Fruit fly (Drosophila melanogaster) whole organism, embryonic: Measurements from ENCODE around the gene CG31793.

ENCODE experiments used
- Antp ChIP-seq: fragments of 200-800 bp; sonication (Bioruptor generic); optimal IDR thresholded peaks from 3 replicates; lab custom pipeline; 2016; ENCODE audit warnings: missing biosample characterization, missing genetic modification characterization
- Atf-2 ChIP-seq: fragments of 200-800 bp; sonication (Bioruptor generic); optimal IDR thresholded peaks from 2 replicates; lab custom pipeline; 2016; ENCODE audit warnings: missing biosample characterization, missing genetic modification characterization
- Atf6 ChIP-seq: fragments of 200-800 bp; sonication (Bioruptor generic); IDR thresholded peaks from 2 replicates; pipeline ENCODE4 v1.3.6; 2022; ENCODE audit warnings: missing biosample characterization, missing genetic modification characterization
- CG10209 ChIP-seq: fragments of 200-800 bp; sonication (Bioruptor generic); optimal IDR thresholded peaks from 3 replicates; lab custom pipeline; 2017; ENCODE audit warnings: missing biosample characterization, mild to moderate bottlenecking, missing genetic modification characterization, missing genetic modification reagents
- CG10979 ChIP-seq: fragments of 200-800 bp; sonication (Bioruptor generic); optimal IDR thresholded peaks from 2 replicates; lab custom pipeline; 2018; ENCODE audit warnings: missing biosample characterization, mild to moderate bottlenecking, missing genetic modification characterization, moderate library complexity
- CG11456 ChIP-seq: fragments of 200-800 bp; sonication (Bioruptor generic); IDR thresholded peaks from 3 replicates; pipeline ENCODE4 v1.3.6; 2022; ENCODE audit warnings: missing biosample characterization, missing genetic modification characterization
- CG12769 ChIP-seq: fragments of 200-800 bp; sonication (Bioruptor generic); optimal IDR thresholded peaks from 2 replicates; lab custom pipeline; 2019; ENCODE audit warnings: missing biosample characterization, mild to moderate bottlenecking, missing genetic modification characterization, moderate library complexity
- CG13287 ChIP-seq: fragments of 200-800 bp; sonication (Bioruptor generic); IDR thresholded peaks from 2 replicates; pipeline ENCODE4 v1.3.6; 2022; ENCODE audit warnings: missing biosample characterization, missing genetic modification characterization; ENCODE audit not compliant: partially characterized antibody
- CG13424 ChIP-seq: fragments of 200-800 bp; sonication (Bioruptor generic); optimal IDR thresholded peaks from 2 replicates; lab custom pipeline; 2019; ENCODE audit warnings: missing biosample characterization, mild to moderate bottlenecking, missing genetic modification characterization, moderate library complexity
- CG14050 ChIP-seq: fragments of 200-800 bp; sonication (Bioruptor generic); IDR thresholded peaks from 3 replicates; pipeline ENCODE4 v1.3.6; 2022; ENCODE audit warnings: missing biosample characterization, missing genetic modification characterization
- CG15479 ChIP-seq: fragments of 200-800 bp; sonication (Bioruptor generic); optimal IDR thresholded peaks from 3 replicates; lab custom pipeline; 2019; ENCODE audit warnings: missing biosample characterization, mild to moderate bottlenecking, missing genetic modification characterization, moderate library complexity
- CG15514 ChIP-seq: fragments of 200-800 bp; sonication (Bioruptor generic); optimal IDR thresholded peaks from 3 replicates; lab custom pipeline; 2017; ENCODE audit warnings: missing biosample characterization, missing genetic modification characterization, mild to moderate bottlenecking, moderate library complexity, missing genetic modification reagents
- CG1602 ChIP-seq: fragments of 200-800 bp; sonication (Bioruptor generic); optimal IDR thresholded peaks from 3 replicates; lab custom pipeline; 2016; ENCODE audit warnings: missing biosample characterization, missing genetic modification characterization
- CG1603 ChIP-seq: fragments of 200-800 bp; sonication (Bioruptor generic); optimal IDR thresholded peaks from 2 replicates; lab custom pipeline; 2019; ENCODE audit warnings: missing biosample characterization, mild to moderate bottlenecking, missing genetic modification characterization, moderate library complexity
- CG17359 ChIP-seq: fragments of 200-800 bp; sonication (Bioruptor generic); optimal IDR thresholded peaks from 3 replicates; lab custom pipeline; 2018; ENCODE audit warnings: missing biosample characterization, mild to moderate bottlenecking, missing genetic modification characterization, moderate library complexity
- CG17612 ChIP-seq: fragments of 200-800 bp; sonication (Bioruptor generic); IDR thresholded peaks from 2 replicates; pipeline ENCODE4 v1.3.6; 2022; ENCODE audit warnings: missing biosample characterization, missing genetic modification characterization
- CG18619 ChIP-seq: fragments of 200-800 bp; sonication (Bioruptor generic); optimal IDR thresholded peaks from 3 replicates; lab custom pipeline; 2017; ENCODE audit warnings: missing biosample characterization, mild to moderate bottlenecking, missing genetic modification characterization
- CG32767 ChIP-seq: fragments of 200-800 bp; sonication (Bioruptor generic); IDR thresholded peaks from 2 replicates; pipeline ENCODE4 v1.3.6; 2022; ENCODE audit warnings: missing biosample characterization, missing genetic modification characterization
- CG3281 ChIP-seq: fragments of 200-800 bp; sonication (Bioruptor generic); optimal IDR thresholded peaks from 3 replicates; lab custom pipeline; 2017; ENCODE audit warnings: missing biosample characterization, mild to moderate bottlenecking, missing genetic modification characterization
- CG3847 ChIP-seq: fragments of 200-800 bp; sonication (Bioruptor generic); IDR thresholded peaks from 2 replicates; pipeline ENCODE4 v1.3.6; 2022; ENCODE audit warnings: missing biosample characterization, missing genetic modification characterization
- CG5245 ChIP-seq: fragments of 200-800 bp; sonication (Bioruptor generic); optimal IDR thresholded peaks from 3 replicates; lab custom pipeline; 2016; ENCODE audit warnings: missing biosample characterization, missing genetic modification characterization
- Dfd ChIP-seq, 2 experiments: fragments of >200 bp; optimal IDR thresholded peaks; 2 replicates each; lab custom pipeline; 2017; ENCODE audit warnings: missing biosample characterization in 2 of 2, missing genetic modification characterization in 2 of 2
- Dip3 ChIP-seq: fragments of 200-800 bp; sonication (Bioruptor generic); optimal IDR thresholded peaks from 3 replicates; lab custom pipeline; 2016; ENCODE audit warnings: missing biosample characterization, missing genetic modification characterization
- HLH3B ChIP-seq: fragments of 200-800 bp; sonication (Bioruptor generic); IDR thresholded peaks from 2 replicates; pipeline ENCODE4 v1.3.6; 2022; ENCODE audit warnings: missing biosample characterization, missing genetic modification characterization
- HmgD ChIP-seq: fragments of 200-800 bp; sonication (Bioruptor generic); optimal IDR thresholded peaks from 3 replicates; lab custom pipeline; 2016; ENCODE audit warnings: missing biosample characterization, missing genetic modification characterization
- Hr78 ChIP-seq, 2 experiments: fragments of 200-800 bp in 1 of 2; fragments of >200 bp in 1 of 2; sonication (Bioruptor generic) in 1 of 2; optimal IDR thresholded peaks; 2 replicates each; lab custom pipeline; 2017 to 2019; ENCODE audit warnings: missing biosample characterization in 2 of 2, missing genetic modification characterization in 2 of 2, mild to moderate bottlenecking in 1 of 2, moderate library complexity in 1 of 2
- Kr ChIP-seq: fragments of 200-800 bp; sonication (Bioruptor generic); optimal IDR thresholded peaks from 2 replicates; lab custom pipeline; 2017; ENCODE audit warnings: missing biosample characterization, mild to moderate bottlenecking, missing genetic modification characterization
- Lim3 ChIP-seq: fragments of 200-800 bp; sonication (Bioruptor generic); IDR thresholded peaks from 2 replicates; pipeline ENCODE4 v1.3.6; 2022; ENCODE audit warnings: missing biosample characterization, missing genetic modification characterization
- MTF-1 ChIP-seq: fragments of 200-800 bp; sonication (Bioruptor generic); optimal IDR thresholded peaks from 2 replicates; lab custom pipeline; 2018; ENCODE audit warnings: missing biosample characterization, mild to moderate bottlenecking, missing genetic modification characterization, borderline replicate concordance
- Meics ChIP-seq: fragments of 200-800 bp; sonication (Bioruptor generic); optimal IDR thresholded peaks from 2 replicates; lab custom pipeline; 2017; ENCODE audit warnings: missing biosample characterization, mild to moderate bottlenecking, missing genetic modification characterization
- Ptx1 ChIP-seq: fragments of 200-800 bp; sonication (Bioruptor generic); IDR thresholded peaks from 2 replicates; pipeline ENCODE4 v1.3.6; 2022; ENCODE audit warnings: missing biosample characterization, missing genetic modification characterization
- YL-1 ChIP-seq: fragments of 200-800 bp; sonication (Bioruptor generic); optimal IDR thresholded peaks from 3 replicates; lab custom pipeline; 2017; ENCODE audit warnings: missing biosample characterization, mild to moderate bottlenecking, missing genetic modification characterization
- ac ChIP-seq: fragments of 200-800 bp; sonication (Bioruptor generic); optimal IDR thresholded peaks from 3 replicates; lab custom pipeline; 2017; ENCODE audit warnings: missing biosample characterization, mild to moderate bottlenecking, missing genetic modification characterization
- al ChIP-seq: fragments of 200-800 bp; sonication (Bioruptor generic); IDR thresholded peaks from 2 replicates; pipeline ENCODE4 v1.3.6; 2022; ENCODE audit warnings: missing biosample characterization, missing genetic modification characterization
- cad ChIP-seq: fragments of >200 bp; optimal IDR thresholded peaks from 2 replicates; lab custom pipeline; 2017; ENCODE audit warnings: missing biosample characterization, missing genetic modification characterization
- chn ChIP-seq: fragments of 200-800 bp; sonication (Bioruptor generic); optimal IDR thresholded peaks from 2 replicates; lab custom pipeline; 2016; ENCODE audit warnings: missing biosample characterization, missing genetic modification characterization
- cwo ChIP-seq: fragments of 200-800 bp; sonication (Bioruptor generic); optimal IDR thresholded peaks from 3 replicates; lab custom pipeline; 2017; ENCODE audit warnings: missing biosample characterization, missing genetic modification characterization, mild to moderate bottlenecking, moderate library complexity, missing genetic modification reagents
- ems ChIP-seq: fragments of 200-800 bp; sonication (Bioruptor generic); optimal IDR thresholded peaks from 3 replicates; lab custom pipeline; 2016; ENCODE audit warnings: missing biosample characterization, missing genetic modification characterization
- gem ChIP-seq: fragments of 200-800 bp; sonication (Bioruptor generic); optimal IDR thresholded peaks from 2 replicates; lab custom pipeline; 2019; ENCODE audit warnings: missing biosample characterization, mild to moderate bottlenecking, missing genetic modification characterization, moderate library complexity
- hkb ChIP-seq, 2 experiments: fragments of 200-800 bp in 1 of 2; fragments of >200 bp in 1 of 2; sonication (Bioruptor generic) in 1 of 2; IDR thresholded peaks in 1 of 2; optimal IDR thresholded peaks in 1 of 2; 2 replicates each; pipeline versions ENCODE4 v1.3.6 to Lab custom; 2017 to 2022; ENCODE audit warnings: missing biosample characterization in 1 of 2, missing genetic modification characterization in 1 of 2
- knrl ChIP-seq: fragments of 200-800 bp; sonication (Bioruptor generic); IDR thresholded peaks from 3 replicates; pipeline ENCODE4 v1.3.6; 2022; ENCODE audit warnings: missing biosample characterization, missing genetic modification characterization; ENCODE audit not compliant: partially characterized antibody
- lab ChIP-seq: fragments of 200-800 bp; sonication (Bioruptor generic); optimal IDR thresholded peaks from 3 replicates; lab custom pipeline; 2017; ENCODE audit warnings: missing biosample characterization, missing genetic modification characterization, mild to moderate bottlenecking, moderate library complexity, missing genetic modification reagents
- luna ChIP-seq: fragments of 200-800 bp; sonication (Bioruptor generic); optimal IDR thresholded peaks from 2 replicates; lab custom pipeline; 2016; ENCODE audit warnings: missing biosample characterization, missing genetic modification characterization
- p53 ChIP-seq: fragments of 200-800 bp; sonication (Bioruptor generic); optimal IDR thresholded peaks from 2 replicates; lab custom pipeline; 2016; ENCODE audit warnings: missing biosample characterization, missing genetic modification characterization
- pnt ChIP-seq: fragments of 200-800 bp; sonication (Bioruptor generic); optimal IDR thresholded peaks from 3 replicates; lab custom pipeline; 2016; ENCODE audit warnings: missing biosample characterization, missing genetic modification characterization
- row ChIP-seq: fragments of 200-800 bp; sonication (Bioruptor generic); IDR thresholded peaks from 3 replicates; pipeline ENCODE4 v1.3.6; 2022; ENCODE audit warnings: missing biosample characterization, missing genetic modification characterization
- run ChIP-seq: fragments of 200-800 bp; sonication (Bioruptor generic); optimal IDR thresholded peaks from 3 replicates; lab custom pipeline; 2018; ENCODE audit warnings: missing biosample characterization, mild to moderate bottlenecking, missing genetic modification characterization
- sima ChIP-seq: fragments of 200-800 bp; sonication (Bioruptor generic); optimal IDR thresholded peaks from 2 replicates; lab custom pipeline; 2016; ENCODE audit warnings: missing biosample characterization, missing genetic modification characterization
- sr ChIP-seq: fragments of 200-800 bp; sonication (Bioruptor generic); IDR thresholded peaks from 3 replicates; pipeline ENCODE4 v1.3.6; 2022; ENCODE audit warnings: missing biosample characterization, missing genetic modification characterization
- toy ChIP-seq: fragments of 200-800 bp; sonication (Bioruptor generic); IDR thresholded peaks from 2 replicates; pipeline ENCODE4 v1.3.6; 2022; ENCODE audit warnings: missing biosample characterization, missing genetic modification characterization
- unpg ChIP-seq: fragments of 200-800 bp; sonication (Bioruptor generic); optimal IDR thresholded peaks from 3 replicates; lab custom pipeline; 2018; ENCODE audit warnings: missing biosample characterization, mild to moderate bottlenecking, missing genetic modification characterization, moderate library complexity

The CG31793 gene

DNA sequence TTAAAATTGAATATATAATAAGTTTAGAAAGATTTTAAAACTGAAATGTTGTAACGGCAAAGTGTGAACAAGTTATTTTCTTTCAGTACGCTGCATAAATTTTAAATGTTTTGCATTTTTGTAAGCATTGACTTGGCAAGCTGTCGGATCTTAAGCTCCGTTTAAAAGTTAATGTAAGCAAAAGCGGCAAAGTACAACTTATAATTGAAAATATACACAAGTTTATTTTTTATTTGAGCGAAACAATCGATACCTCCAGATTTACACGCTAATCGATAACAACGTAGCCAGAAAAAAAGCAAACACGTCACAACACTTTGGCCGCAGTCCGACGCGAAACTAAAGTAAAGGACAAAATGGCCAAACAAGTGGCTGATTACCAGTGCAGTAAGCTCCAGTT is 38.4 kb downstream of the CG31793 start, which contains the start of gene Catsup (continued):
- peak; percentile 14; the same call in 1 of the 3 replicates for TF ChIP-seq row (GFP tag; lab: Robert Waterston, UW)
- no peak for TF ChIP-seq CG12769 (tag; lab: Kevin White, UChicago)
- TF ChIP-seq CG10979 (tag; lab: Kevin White, UChicago): no peak
- TF ChIP-seq cwo (GFP tag; lab: Kevin White, UChicago): no peak
- TF ChIP-seq CG1603 (tag; lab: Kevin White, UChicago): peak; percentile 6
- no peak for TF ChIP-seq Atf-2 (GFP tag; lab: Kevin White, UChicago)
- TF ChIP-seq CG14050 (GFP tag; lab: Robert Waterston, UW): no peak
- TF ChIP-seq HLH3B (GFP tag; lab: Robert Waterston, UW): no peak
- TF ChIP-seq sr (GFP tag; lab: Robert Waterston, UW): no peak
- TF ChIP-seq CG3847 (GFP tag; lab: Robert Waterston, UW): no peak
- TF ChIP-seq cad (GFP tag; lab: Kevin White, UChicago): no peak
- TF ChIP-seq MTF-1: no peak
- peak; percentile 18 for TF ChIP-seq CG15514 (GFP tag; lab: Kevin White, UChicago)
- peak; percentile 84 for TF ChIP-seq CG13287 (GFP tag; lab: Robert Waterston, UW)
- TF ChIP-seq ac (GFP tag; lab: Kevin White, UChicago): no peak
- TF ChIP-seq HmgD (GFP tag; lab: Kevin White, UChicago): no peak
- no peak for TF ChIP-seq CG17359
- TF ChIP-seq CG10209 (GFP tag; lab: Kevin White, UChicago): no peak
- no peak for TF ChIP-seq toy (GFP tag; lab: Robert Waterston, UW)
- no peak for TF ChIP-seq CG11456 (GFP tag; lab: Robert Waterston, UW)
- TF ChIP-seq Ptx1 (GFP tag; lab: Robert Waterston, UW): no peak
- TF ChIP-seq luna (GFP tag; lab: Kevin White, UChicago): no peak
- no peak for TF ChIP-seq CG17612 (GFP tag; lab: Robert Waterston, UW)
- TF ChIP-seq p53 (GFP tag; lab: Kevin White, UChicago): no peak
- no peak for TF ChIP-seq lab
- no peak for TF ChIP-seq gem
- TF ChIP-seq CG1602 (GFP tag; lab: Kevin White, UChicago): no peak
- TF ChIP-seq YL-1 (GFP tag; lab: Kevin White, UChicago): peak; percentile 52
- peak; percentile 75 for TF ChIP-seq knrl (GFP tag; lab: Robert Waterston, UW)
- TF ChIP-seq chn: no peak
- TF ChIP-seq CG15479 (GFP tag; lab: Kevin White, UChicago): no peak
- TF ChIP-seq CG3281: no peak
- no peak for TF ChIP-seq Dip3 (GFP tag; lab: Kevin White, UChicago)

DNA sequence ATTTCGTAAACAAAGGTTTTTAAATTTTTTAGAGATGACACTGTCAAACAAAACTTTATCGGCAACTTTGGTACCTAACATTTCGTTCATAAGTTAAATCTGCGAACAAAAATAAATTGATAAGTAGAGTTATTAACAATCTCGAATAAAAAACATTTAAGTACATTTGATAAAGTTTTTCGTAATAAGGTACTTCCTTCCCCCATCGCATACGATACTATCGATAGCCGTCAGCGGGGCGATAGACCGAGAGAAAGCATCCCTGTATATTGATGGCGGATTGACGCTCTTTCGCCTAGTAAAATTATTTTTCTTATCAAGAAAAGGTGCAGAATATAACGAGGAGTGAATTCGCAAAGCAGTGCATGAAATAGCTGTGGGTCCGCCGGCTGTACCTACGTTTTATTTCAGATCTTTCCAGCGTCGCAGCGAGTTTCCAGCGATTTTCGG is 42.0 kb downstream of the CG31793 start, which contains the start of the genes Ttc19 and Acn:
TSS of gene Ttc19 (minus strand) at position 38 of the 450 bp plus-strand sequence.
TSS of gene Acn (plus strand) at position 245 of the 450 bp plus-strand sequence.
- TF ChIP-seq CG5245 (GFP tag; lab: Kevin White, UChicago): peak; percentile 61
- TF ChIP-seq CG12769 (tag; lab: Kevin White, UChicago): no peak
- peak; percentile 82 for TF ChIP-seq Atf6 (GFP tag; lab: Robert Waterston, UW)
- peak; percentile 87 for TF ChIP-seq CG13424 (tag; lab: Kevin White, UChicago)
- TF ChIP-seq pnt (GFP tag; lab: Kevin White, UChicago): peak; percentile 81
- peak; percentile 85 for TF ChIP-seq ems (GFP tag; lab: Kevin White, UChicago)
- no peak for TF ChIP-seq Hr78 (GFP tag; optimal IDR thresholded peaks at IDR 0.05; lab: Kevin White, UChicago)
- TF ChIP-seq Dfd (GFP tag; optimal IDR thresholded peaks at IDR 0.05; lab: Kevin White, UChicago): no peak
- no peak for TF ChIP-seq hkb (optimal IDR thresholded peaks at IDR 0.05; lab: Kevin White, UChicago)
- TF ChIP-seq hkb (GFP tag; IDR thresholded peaks at IDR 0.05; lab: Robert Waterston, UW): peak; percentile 84
- TF ChIP-seq al (GFP tag; lab: Robert Waterston, UW): peak; percentile 75
- peak; percentile 81 for TF ChIP-seq unpg (GFP tag; lab: Kevin White, UChicago)
- peak; percentile 76 for TF ChIP-seq CG18619 (GFP tag; lab: Kevin White, UChicago)
- TF ChIP-seq Lim3 (GFP tag; lab: Robert Waterston, UW): peak; percentile 46; the same call in 1 of the 2 replicates
- TF ChIP-seq Kr (GFP tag; lab: Kevin White, UChicago): no peak
- TF ChIP-seq Antp (GFP tag; lab: Kevin White, UChicago): peak; percentile 88
- no peak for TF ChIP-seq sima
- TF ChIP-seq CG32767 (GFP tag; lab: Robert Waterston, UW): peak; percentile 50
- no peak for TF ChIP-seq run
- peak; percentile 79 for TF ChIP-seq Meics (GFP tag; lab: Kevin White, UChicago)
